Worm (Caenorhabditis elegans): Measurements from ENCODE around the gene mtl-1.

DNA sequence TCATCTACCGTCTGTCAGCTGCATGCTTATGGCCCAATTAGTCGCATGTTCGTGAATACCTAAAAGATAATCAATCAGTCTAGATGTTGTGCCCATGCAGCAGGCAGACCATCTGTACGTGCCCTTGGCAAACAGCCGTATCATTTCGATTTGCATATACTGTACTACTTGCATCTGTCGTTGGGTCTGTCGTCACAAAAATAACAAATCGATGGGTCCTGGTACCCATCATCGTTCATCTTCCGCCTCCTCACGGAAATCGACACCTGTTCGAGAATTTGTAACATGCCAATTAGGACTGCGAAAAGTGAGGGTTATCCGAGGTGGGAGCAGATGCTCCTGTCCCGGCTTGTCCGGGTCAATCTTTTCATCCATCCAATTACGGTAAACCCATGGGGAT, 8.4 kb downstream of the mtl-1 start:
- TF ChIP-seq pha-4 (tag; optimal IDR thresholded peaks at IDR 0.05) = no peak
- no peak for TF ChIP-seq ama-1 (optimal IDR thresholded peaks at IDR 0.05)
- no peak for TF ChIP-seq dve-1 (tag; optimal IDR thresholded peaks at IDR 0.05)
- no peak for TF ChIP-seq fkh-6 (tag; optimal IDR thresholded peaks at IDR 0.05)
- no peak for TF ChIP-seq nhr-11 (tag; optimal IDR thresholded peaks at IDR 0.05)
